Worm (Caenorhabditis elegans): ENCODE measurements around the gene W04E12.2.
"Not testable (repeated sequence)": the region's sequence is repeated elsewhere in the genome, so short reads cannot be mapped to it uniquely, and the experiment has no call there.

The W04E12.2 gene

DNA sequence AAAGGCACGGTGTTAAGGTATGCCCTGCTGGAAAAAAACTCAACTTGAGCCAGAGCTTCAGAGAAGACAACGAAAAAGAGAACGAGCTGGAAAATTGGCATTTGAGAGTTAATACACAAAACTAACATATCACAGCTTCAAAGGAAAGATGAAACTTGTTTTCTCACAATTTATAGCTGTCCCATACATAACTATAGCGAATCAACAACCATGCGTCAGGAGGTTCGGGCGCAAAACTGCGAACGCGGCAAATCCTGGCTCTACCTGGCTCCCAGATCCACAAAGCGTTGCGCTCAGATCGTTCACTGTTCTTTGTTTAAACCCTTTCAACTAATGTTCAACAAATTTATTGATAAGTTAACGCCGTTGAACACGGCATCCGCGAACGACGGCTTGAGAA lies 30.4 kb downstream of the W04E12.2 start, which contains the start of gene Y43F8C.15:
Gene Y43F8C.15 (minus strand): TSS at position 101 of the 400 bp plus-strand sequence.
- not testable (repeated sequence) for TF ChIP-seq unc-62 (GFP tag; optimal IDR thresholded peaks at IDR 0.05)

DNA sequence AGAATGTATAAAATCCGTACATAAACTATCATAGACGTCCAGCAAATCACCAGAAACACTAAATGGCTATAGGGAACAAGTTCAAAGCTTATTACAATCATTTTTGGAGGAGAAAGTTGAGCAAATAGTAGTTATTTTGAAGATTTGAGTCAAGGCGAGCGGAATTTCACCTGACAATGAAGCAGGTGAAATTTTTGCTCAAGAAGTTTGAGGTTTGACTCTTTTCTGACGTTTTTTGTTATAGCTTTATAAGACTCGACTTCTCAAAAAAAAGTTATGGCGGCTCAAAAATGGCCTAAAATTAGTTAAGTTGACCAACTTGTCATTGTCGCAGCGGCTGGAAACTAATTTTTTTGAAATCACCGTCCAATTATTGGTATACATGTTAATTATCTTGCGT lies 32.1 kb downstream of the W04E12.2 start, which contains the start of gene srv-3:
Gene srv-3 (minus strand): TSS at position 101 of the 400 bp plus-strand sequence.
- TF ChIP-seq unc-62 (GFP tag; optimal IDR thresholded peaks at IDR 0.05) = no peak

DNA sequence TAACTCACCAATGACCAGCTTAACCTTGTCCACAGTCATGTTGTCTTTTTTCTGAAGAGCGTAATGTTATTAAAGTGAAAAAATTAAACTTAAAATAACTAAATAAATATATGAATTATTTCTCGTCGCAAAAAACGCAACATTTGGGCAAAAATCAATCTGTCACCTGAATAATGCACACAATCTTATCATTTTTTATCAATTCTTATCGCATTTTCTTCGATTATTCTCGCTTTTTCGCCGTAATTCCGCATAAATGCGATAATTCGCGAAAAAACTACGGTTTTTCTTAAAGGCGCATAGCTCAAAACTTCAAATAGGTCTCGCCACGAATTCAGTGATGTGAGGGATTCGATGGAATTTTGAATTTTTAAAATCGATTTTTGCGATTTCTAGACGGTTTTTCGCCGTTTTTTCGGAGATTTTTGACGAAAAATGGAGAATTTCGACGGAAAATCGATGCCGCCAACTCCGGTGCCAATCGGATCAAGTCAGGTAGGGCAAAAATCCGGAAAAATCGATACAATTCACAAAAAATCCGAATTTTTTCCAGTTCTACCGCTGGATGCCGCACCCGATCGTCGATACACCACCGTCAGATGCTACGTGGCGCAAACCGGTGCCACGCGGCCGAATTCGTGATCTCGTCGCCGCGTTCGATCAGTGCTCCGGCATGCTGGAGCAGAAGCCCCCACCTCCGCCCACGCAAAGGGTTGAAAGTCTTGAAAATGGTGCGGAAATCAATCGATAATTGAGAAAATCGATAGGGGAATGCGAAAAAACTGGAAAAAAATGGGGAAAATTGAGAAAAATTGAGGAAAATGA lies 43.4 kb downstream of the W04E12.2 start, which contains the start of the genes Y43F8C.13 and ani-3:
Gene Y43F8C.13 (minus strand): TSS at position 51 of the 825 bp plus-strand sequence.
Gene ani-3 (plus strand): TSS at position 385 of the 825 bp plus-strand sequence.
- TF ChIP-seq unc-62 (GFP tag; optimal IDR thresholded peaks at IDR 0.05) = no peak

DNA sequence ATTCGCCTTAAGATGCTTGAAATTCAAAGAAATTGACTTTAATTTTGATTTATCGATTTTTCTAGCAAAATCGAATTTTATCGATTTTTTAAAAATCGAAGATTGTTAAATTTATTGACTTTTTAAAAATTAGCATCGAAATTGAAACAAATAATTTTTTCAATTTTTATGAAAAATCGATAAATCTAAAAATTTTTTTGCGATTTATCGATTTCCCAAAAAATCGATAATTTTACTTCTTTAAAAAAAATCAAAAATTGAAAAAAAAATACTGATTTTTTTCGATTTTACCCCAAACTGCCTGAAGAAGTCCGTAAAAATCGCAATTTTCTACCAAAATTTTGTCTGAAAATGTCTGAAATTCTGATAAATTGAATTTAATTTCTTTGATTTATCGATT lies 49.0 kb downstream of the W04E12.2 start:
- TF ChIP-seq unc-62 (GFP tag; optimal IDR thresholded peaks at IDR 0.05) = no peak

DNA sequence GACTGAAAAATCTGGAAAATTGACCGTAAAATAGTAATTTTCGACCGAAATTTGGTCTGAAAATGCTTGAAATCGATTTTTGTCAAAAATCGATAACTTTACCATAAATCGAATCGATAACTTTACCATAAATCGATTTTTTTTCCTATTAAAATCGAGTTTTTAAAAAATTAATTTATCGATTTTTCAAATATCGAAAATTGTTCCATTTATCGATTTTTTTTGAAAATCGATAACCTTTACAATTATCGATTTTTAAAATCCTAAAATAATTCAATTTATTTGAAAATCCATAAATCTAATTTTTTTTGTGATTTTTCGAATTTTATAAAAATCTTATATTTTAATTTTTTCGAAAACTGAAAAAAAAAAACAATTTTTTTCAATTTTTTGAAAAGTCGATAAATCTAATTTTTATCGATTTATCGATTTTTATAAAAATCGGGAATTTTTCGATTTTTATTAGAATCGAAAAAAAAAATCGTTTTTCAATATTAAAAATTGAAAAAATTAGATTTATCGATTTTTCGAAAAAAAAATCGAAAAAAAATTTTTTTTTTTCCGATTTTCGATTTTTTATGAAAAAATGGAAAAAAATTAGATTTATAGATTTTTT lies 49.6 kb downstream of the W04E12.2 start:
- TF ChIP-seq unc-62 (GFP tag; optimal IDR thresholded peaks at IDR 0.05) = no peak

All from whole organism, dauer.